Worm (Caenorhabditis elegans) whole organism, L1 larva: ENCODE results near the gene arrd-22.

ENCODE experiments used
- Y116A8C.19 ChIP-seq: sonication (generic microtip); optimal IDR thresholded peaks from 2 replicates; lab custom pipeline; 2016; ENCODE audit warnings: missing compliant biosample characterization, missing genetic modification characterization, borderline replicate concordance
- ama-1 ChIP-seq: fragments of 150-350 bp; optimal IDR thresholded peaks from 2 replicates; lab custom pipeline; 2014
- dpl-1 ChIP-seq, 3 experiments: fragments of 150-350 bp in 2 of 3; sonication (generic microtip) in 1 of 3; optimal IDR thresholded peaks; 2 replicates each; lab custom pipeline; 2014 to 2017; ENCODE audit warnings: missing biosample characterization in 3 of 3, missing genetic modification characterization in 3 of 3, missing genetic modification reagents in 3 of 3
- fkh-10 ChIP-seq: sonication (generic microtip); optimal IDR thresholded peaks from 2 replicates; lab custom pipeline; 2017; ENCODE audit warnings: missing biosample characterization, missing genetic modification reagents, missing genetic modification characterization
- fos-1 ChIP-seq: fragments of 150-350 bp; optimal IDR thresholded peaks from 2 replicates; lab custom pipeline; 2014; ENCODE audit warnings: missing biosample characterization, missing genetic modification characterization
- isw-1 ChIP-seq: fragments of 200-800 bp; sonication (Bioruptor generic); IDR thresholded peaks from 2 replicates; pipeline ENCODE4 v1.3.6; 2022; ENCODE audit warnings: missing genetic modification characterization, missing compliant biosample characterization
- lin-15B ChIP-seq: fragments of 150-350 bp; sonication (generic microtip); optimal IDR thresholded peaks from 3 replicates; lab custom pipeline; 2014; ENCODE audit warnings: missing biosample characterization, missing genetic modification characterization
- lin-35 ChIP-seq, 2 experiments: fragments of 150-350 bp; optimal IDR thresholded peaks; 2 replicates each; lab custom pipeline; 2014; ENCODE audit warnings: missing biosample characterization in 2 of 2, missing genetic modification characterization in 2 of 2, missing genetic modification reagents in 2 of 2
- nhr-237 ChIP-seq: fragments of 150-350 bp; optimal IDR thresholded peaks from 2 replicates; lab custom pipeline; 2014; ENCODE audit warnings: missing biosample characterization, missing genetic modification characterization
- nhr-28 ChIP-seq: fragments of 150-350 bp; optimal IDR thresholded peaks from 2 replicates; lab custom pipeline; 2014; ENCODE audit warnings: missing biosample characterization, missing genetic modification characterization
- nhr-90 ChIP-seq: sonication (generic microtip); optimal IDR thresholded peaks from 2 replicates; lab custom pipeline; 2016; ENCODE audit warnings: mild to moderate bottlenecking, missing genetic modification characterization, missing compliant biosample characterization; ENCODE audit not compliant: poor library complexity
- tbx-2 ChIP-seq: sonication (generic microtip); optimal IDR thresholded peaks from 2 replicates; lab custom pipeline; 2016; ENCODE audit warnings: missing genetic modification characterization, missing compliant biosample characterization

DNA sequence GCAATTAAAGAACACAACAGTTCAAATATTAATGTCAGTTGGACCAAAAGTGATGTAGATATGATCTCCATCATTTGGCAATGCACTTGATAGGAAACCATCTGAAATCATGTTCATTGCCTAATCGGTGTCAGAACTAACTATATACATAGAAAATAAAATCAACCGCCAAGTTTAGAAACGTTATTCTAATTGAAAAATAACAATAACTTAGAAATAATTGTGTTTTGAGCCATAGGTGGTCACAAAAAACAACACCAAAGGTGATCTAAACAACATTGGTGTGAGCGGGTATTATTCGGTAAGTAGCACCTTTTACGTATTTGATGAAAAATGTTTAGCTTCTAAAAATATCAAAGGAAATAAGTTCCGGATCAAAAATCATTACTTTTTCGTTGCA is 14.0 kb downstream of the arrd-22 start, which contains the start of gene srab-21:
- TF ChIP-seq Y116A8C.19 (no peak), tbx-2 (tag; lab: Kevin White, UChicago) (no peak), ama-1 (lab: Kevin White, UChicago) (no peak), fkh-10 (no peak), nhr-90 (no peak), isw-1 (GFP tag; lab: Robert Waterston, UW) (no peak), fos-1 (tag; lab: Kevin White, UChicago) (no peak), dpl-1 (GFP tag; optimal IDR thresholded peaks at IDR 0.05; lab: Kevin White, UChicago) (no peak), nhr-28 (tag; lab: Kevin White, UChicago) (no peak), nhr-237 (no peak), lin-35 (GFP tag; optimal IDR thresholded peaks at IDR 0.05; lab: Kevin White, UChicago) (no peak), lin-15B (no peak)
